Worm (Caenorhabditis elegans): Measurements from ENCODE around the gene pgam-5.

DNA sequence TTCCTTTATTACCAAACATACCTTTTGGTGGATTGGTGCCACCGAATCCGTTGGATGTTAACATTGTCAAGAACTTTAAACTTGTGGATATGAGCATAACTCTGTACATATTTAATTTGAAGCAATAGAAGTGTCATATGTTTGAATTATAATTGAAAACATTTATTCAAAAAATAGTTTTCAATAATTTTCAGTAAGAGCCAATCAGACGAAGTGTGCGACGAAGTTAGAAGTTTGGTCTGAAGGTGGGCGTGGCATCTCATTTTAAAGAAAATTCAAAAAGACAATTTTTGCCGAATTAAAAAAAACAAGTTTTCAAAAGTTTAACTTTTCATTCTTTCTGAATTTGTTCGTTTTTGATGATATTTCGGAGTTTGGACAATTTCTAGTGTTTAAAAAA, 3.7 kb downstream of the pgam-5 start, which contains the start of gene syd-1:
- no peak for TF ChIP-seq B0019.2 (GFP tag; conservative IDR thresholded peaks at IDR 0.05)
- TF ChIP-seq efl-1 (GFP tag; optimal IDR thresholded peaks at IDR 0.05): no peak
- no peak for TF ChIP-seq snpc-4 (GFP tag; optimal IDR thresholded peaks at IDR 0.05)
- TF ChIP-seq snpc-4 (tag; optimal IDR thresholded peaks at IDR 0.05): no peak
- TF ChIP-seq F57C9.4 (tag; optimal IDR thresholded peaks at IDR 0.05): no peak
- no peak for TF ChIP-seq pha-4 (tag; optimal IDR thresholded peaks at IDR 0.05)
- no peak for TF ChIP-seq nhr-179 (tag; optimal IDR thresholded peaks at IDR 0.05)
- TF ChIP-seq nfya-1 (tag; optimal IDR thresholded peaks at IDR 0.05; ENCODE audit: borderline replicate concordance, insufficient read depth): no peak
